Fruit fly (Drosophila melanogaster): ENCODE data around the gene rst.

rst gene

dm6 chrX:2977857-2978473 is 4.3 kb upstream of the rst start (continued):
- TF ChIP-seq sc (optimal IDR thresholded peaks at IDR 0.05) (no peak), sc (GFP tag; optimal IDR thresholded peaks at IDR 0.05) (no peak), CG11695 (GFP tag; IDR thresholded peaks at IDR 0.05) (no peak), repo (GFP tag; optimal IDR thresholded peaks at IDR 0.05) (no peak), CG4820 (GFP tag; optimal IDR thresholded peaks at IDR 0.05) (peak; percentile 56), tup (GFP tag; optimal IDR thresholded peaks at IDR 0.05) (no peak), CG33213 (GFP tag; optimal IDR thresholded peaks at IDR 0.05) (no peak), Lim3 (GFP tag; IDR thresholded peaks at IDR 0.05) (no peak), Hmx (GFP tag; optimal IDR thresholded peaks at IDR 0.05) (no peak), CG8924 (tag; optimal IDR thresholded peaks at IDR 0.05) (no peak), CG11723 (GFP tag; optimal IDR thresholded peaks at IDR 0.05) (no peak), Xbp1 (GFP tag; optimal IDR thresholded peaks at IDR 0.05) (peak; percentile 49), CG17802 (tag; optimal IDR thresholded peaks at IDR 0.05) (no peak), Hsf (GFP tag; optimal IDR thresholded peaks at IDR 0.05) (peak; percentile 36), CG6683 (GFP tag; optimal IDR thresholded peaks at IDR 0.05) (no peak), pum (GFP tag; optimal IDR thresholded peaks at IDR 0.05) (peak; percentile 13), Jarid2 (GFP tag; optimal IDR thresholded peaks at IDR 0.05) (peak; percentile 4), wor (GFP tag; IDR thresholded peaks at IDR 0.05) (no peak), so (GFP tag; IDR thresholded peaks at IDR 0.05) (no peak), CG1792 (GFP tag; optimal IDR thresholded peaks at IDR 0.05) (no peak), Bteb2 (GFP tag; optimal IDR thresholded peaks at IDR 0.05) (no peak), CG3847 (GFP tag; IDR thresholded peaks at IDR 0.05) (no peak), D19B (GFP tag; optimal IDR thresholded peaks at IDR 0.05) (peak; percentile 39), Side (GFP tag; optimal IDR thresholded peaks at IDR 0.05) (peak; percentile 25), dati (GFP tag; IDR thresholded peaks at IDR 0.05) (no peak), H15 (GFP tag; IDR thresholded peaks at IDR 0.05) (no peak), CG34224 (GFP tag; IDR thresholded peaks at IDR 0.05; ENCODE audit: partially characterized antibody) (no peak), psq (GFP tag; optimal IDR thresholded peaks at IDR 0.05) (no peak), Sin3A (optimal IDR thresholded peaks at IDR 0.05) (no peak), cato (GFP tag; optimal IDR thresholded peaks at IDR 0.05; ENCODE audit: borderline replicate concordance) (no peak), Trl (optimal IDR thresholded peaks at IDR 0.05) (no peak), Trl (GFP tag; optimal IDR thresholded peaks at IDR 0.05) (peak; percentile 34), eve (GFP tag; optimal IDR thresholded peaks at IDR 0.05) (peak in 1 of 2 experiments; percentile 27), CG4854 (GFP tag; optimal IDR thresholded peaks at IDR 0.05) (no peak), Hey (tag; optimal IDR thresholded peaks at IDR 0.05) (no peak), az2 (GFP tag; optimal IDR thresholded peaks at IDR 0.05) (peak; percentile 41), Xrp1 (GFP tag; IDR thresholded peaks at IDR 0.05) (peak; percentile 65), dimm (GFP tag; IDR thresholded peaks at IDR 0.05) (no peak), CG16863 (GFP tag; optimal IDR thresholded peaks at IDR 0.05) (peak; percentile 30), btn (GFP tag; optimal IDR thresholded peaks at IDR 0.05) (no peak), CkIIα-i1 (GFP tag; IDR thresholded peaks at IDR 0.05) (no peak), CG1832 (GFP tag; optimal IDR thresholded peaks at IDR 0.05) (no peak), pfk (GFP tag; optimal IDR thresholded peaks at IDR 0.05) (no peak), bcd (GFP tag; optimal IDR thresholded peaks at IDR 0.05) (peak; percentile 8), Dbx (GFP tag; IDR thresholded peaks at IDR 0.05) (no peak), sim (GFP tag; IDR thresholded peaks at IDR 0.05) (0 out of 2 replicates have a peak, but pooled peaks have one; percentile 14), Oaz (GFP tag; IDR thresholded peaks at IDR 0.05) (no peak), CG16815 (GFP tag; optimal IDR thresholded peaks at IDR 0.05) (peak; percentile 11), Camta (GFP tag; optimal IDR thresholded peaks at IDR 0.05) (peak; percentile 33), CG8478 (optimal IDR thresholded peaks at IDR 0.05) (no peak), corto (GFP tag; optimal IDR thresholded peaks at IDR 0.05) (no peak), Antp (GFP tag; optimal IDR thresholded peaks at IDR 0.05) (peak; percentile 34), CG3163 (GFP tag; optimal IDR thresholded peaks at IDR 0.05) (no peak), fru (optimal IDR thresholded peaks at IDR 0.05) (no peak)

Data from whole organism, embryonic.